Fruit fly (Drosophila melanogaster) whole organism, embryonic: Measurements from ENCODE around the gene DAAM.

ENCODE experiments used
- Atf-2 ChIP-seq: fragments of 200-800 bp; sonication (Bioruptor generic); optimal IDR thresholded peaks from 2 replicates; lab custom pipeline; 2016; ENCODE audit warnings: missing biosample characterization, missing genetic modification characterization
- Bgb ChIP-seq: fragments of 200-800 bp; sonication (Bioruptor generic); IDR thresholded peaks from 2 replicates; pipeline ENCODE4 v1.3.6; 2022; ENCODE audit warnings: missing biosample characterization, missing genetic modification characterization; ENCODE audit not compliant: partially characterized antibody
- Bteb2 ChIP-seq: fragments of 200-800 bp; sonication (Bioruptor generic); optimal IDR thresholded peaks from 2 replicates; lab custom pipeline; 2016; ENCODE audit warnings: missing biosample characterization, missing genetic modification characterization
- CG10274 ChIP-seq: fragments of 200-800 bp; sonication (Bioruptor generic); optimal IDR thresholded peaks from 3 replicates; lab custom pipeline; 2017; ENCODE audit warnings: missing biosample characterization, mild to moderate bottlenecking, missing genetic modification characterization
- CG11504 ChIP-seq: fragments of 200-800 bp; sonication (Bioruptor generic); optimal IDR thresholded peaks from 3 replicates; lab custom pipeline; 2019; ENCODE audit warnings: missing biosample characterization, mild to moderate bottlenecking, missing genetic modification characterization, moderate library complexity
- CG12071 ChIP-seq: fragments of 200-800 bp; sonication (Bioruptor generic); optimal IDR thresholded peaks from 3 replicates; lab custom pipeline; 2018; ENCODE audit warnings: missing biosample characterization, mild to moderate bottlenecking, missing genetic modification characterization
- CG12769 ChIP-seq: fragments of 200-800 bp; sonication (Bioruptor generic); optimal IDR thresholded peaks from 2 replicates; lab custom pipeline; 2019; ENCODE audit warnings: missing biosample characterization, mild to moderate bottlenecking, missing genetic modification characterization, moderate library complexity
- CG13287 ChIP-seq: fragments of 200-800 bp; sonication (Bioruptor generic); IDR thresholded peaks from 2 replicates; pipeline ENCODE4 v1.3.6; 2022; ENCODE audit warnings: missing biosample characterization, missing genetic modification characterization; ENCODE audit not compliant: partially characterized antibody
- CG14667 ChIP-seq: fragments of 200-800 bp; sonication (Bioruptor generic); IDR thresholded peaks from 2 replicates; pipeline ENCODE4 v1.3.6; 2022; ENCODE audit warnings: missing biosample characterization, missing genetic modification characterization
- CG15269 ChIP-seq: fragments of 200-800 bp; sonication (Bioruptor generic); optimal IDR thresholded peaks from 2 replicates; lab custom pipeline; 2018; ENCODE audit warnings: missing biosample characterization, mild to moderate bottlenecking, missing genetic modification characterization, moderate library complexity
- CG17568 ChIP-seq: fragments of 200-800 bp; sonication (Bioruptor generic); optimal IDR thresholded peaks from 2 replicates; lab custom pipeline; 2018; ENCODE audit warnings: missing biosample characterization, mild to moderate bottlenecking, missing genetic modification characterization, moderate library complexity
- CG2875 ChIP-seq: fragments of 200-800 bp; sonication (Bioruptor generic); optimal IDR thresholded peaks from 2 replicates; lab custom pipeline; 2017; ENCODE audit warnings: missing biosample characterization, mild to moderate bottlenecking, missing genetic modification characterization, missing genetic modification reagents
- CG30020 ChIP-seq: fragments of 200-800 bp; optimal IDR thresholded peaks from 2 replicates; lab custom pipeline; 2019; ENCODE audit warnings: missing biosample characterization, mild to moderate bottlenecking, missing genetic modification characterization, moderate library complexity
- CG32772 ChIP-seq: fragments of 200-800 bp; sonication (Bioruptor generic); IDR thresholded peaks from 2 replicates; pipeline ENCODE4 v1.3.6; 2022; ENCODE audit warnings: missing biosample characterization, missing genetic modification characterization
- CG3407 ChIP-seq: fragments of 200-800 bp; sonication (Bioruptor generic); optimal IDR thresholded peaks from 2 replicates; lab custom pipeline; 2018; ENCODE audit warnings: missing biosample characterization, mild to moderate bottlenecking, missing genetic modification characterization
- CG34224 ChIP-seq: fragments of 200-800 bp; sonication (Bioruptor generic); IDR thresholded peaks from 3 replicates; pipeline ENCODE4 v1.3.6; 2022; ENCODE audit warnings: missing biosample characterization, missing genetic modification characterization; ENCODE audit not compliant: partially characterized antibody
- CG34422 ChIP-seq: fragments of 200-800 bp; sonication (Bioruptor generic); IDR thresholded peaks from 3 replicates; pipeline ENCODE4 v1.3.6; 2022; ENCODE audit warnings: missing biosample characterization, missing genetic modification characterization
- CG6272 ChIP-seq: fragments of 200-800 bp; sonication (Bioruptor generic); IDR thresholded peaks from 2 replicates; pipeline ENCODE4 v1.3.6; 2022; ENCODE audit warnings: missing biosample characterization, missing genetic modification characterization
- CG7372 ChIP-seq: fragments of 200-800 bp; sonication (Bioruptor generic); IDR thresholded peaks from 2 replicates; pipeline ENCODE4 v1.3.6; 2022; ENCODE audit warnings: missing biosample characterization, missing genetic modification characterization
- CG7745 ChIP-seq: fragments of 200-800 bp; sonication (Bioruptor generic); optimal IDR thresholded peaks from 2 replicates; lab custom pipeline; 2018; ENCODE audit warnings: missing biosample characterization, mild to moderate bottlenecking, missing genetic modification characterization, moderate library complexity
- CG7839 ChIP-seq: fragments of 200-800 bp; sonication (Bioruptor generic); optimal IDR thresholded peaks from 3 replicates; lab custom pipeline; 2018; ENCODE audit warnings: missing biosample characterization, mild to moderate bottlenecking, missing genetic modification characterization, moderate library complexity
- CG8478 ChIP-seq: fragments of >200 bp; optimal IDR thresholded peaks from 2 replicates; lab custom pipeline; 2018
- CkIIα-i1 ChIP-seq: fragments of 200-800 bp; sonication (Bioruptor generic); IDR thresholded peaks from 2 replicates; pipeline ENCODE4 v1.3.6; 2022; ENCODE audit warnings: missing biosample characterization, missing genetic modification characterization
- D ChIP-seq, 2 experiments: fragments of 200-800 bp in 1 of 2; fragments of >200 bp in 1 of 2; sonication (Bioruptor generic) in 1 of 2; optimal IDR thresholded peaks; 2 replicates in 1 of 2; 3 replicates in 1 of 2; lab custom pipeline; 2017; ENCODE audit warnings: mild to moderate bottlenecking in 1 of 2, missing biosample characterization in 1 of 2, missing genetic modification characterization in 1 of 2, missing genetic modification reagents in 1 of 2
- D19A ChIP-seq: fragments of 200-800 bp; optimal IDR thresholded peaks from 3 replicates; lab custom pipeline; 2019; ENCODE audit warnings: missing biosample characterization, mild to moderate bottlenecking, missing genetic modification characterization, moderate library complexity
- Dfd ChIP-seq, 2 experiments: fragments of >200 bp; optimal IDR thresholded peaks; 2 replicates each; lab custom pipeline; 2017; ENCODE audit warnings: missing biosample characterization in 2 of 2, missing genetic modification characterization in 2 of 2
- Dll ChIP-seq: fragments of 200-800 bp; sonication (Bioruptor generic); IDR thresholded peaks from 4 replicates; pipeline ENCODE4 v1.3.6; 2022; ENCODE audit warnings: missing biosample characterization, missing genetic modification characterization; ENCODE audit not compliant: partially characterized antibody
- GATAe ChIP-seq: fragments of 200-800 bp; sonication (Bioruptor generic); conservative IDR thresholded peaks from 2 replicates; pipeline ENCODE4 v1.3.6; 2022; ENCODE audit warnings: missing biosample characterization, missing genetic modification characterization
- Gsc ChIP-seq: fragments of 200-800 bp; sonication (Bioruptor generic); IDR thresholded peaks from 2 replicates; pipeline ENCODE4 v1.3.6; 2022; ENCODE audit warnings: missing biosample characterization, missing genetic modification characterization
- Gug ChIP-seq: fragments of 200-800 bp; sonication (Bioruptor generic); IDR thresholded peaks from 4 replicates; pipeline ENCODE4 v1.3.6; 2022; ENCODE audit warnings: missing biosample characterization, missing genetic modification characterization
- Lhr ChIP-seq: fragments of 200-800 bp; sonication (Bioruptor generic); optimal IDR thresholded peaks from 3 replicates; lab custom pipeline; 2017; ENCODE audit warnings: mild to moderate bottlenecking, missing biosample characterization, missing genetic modification reagents, missing genetic modification characterization
- MBD-R2 ChIP-seq: fragments of 200-800 bp; sonication (Bioruptor generic); IDR thresholded peaks from 2 replicates; pipeline ENCODE4 v1.3.6; 2022; ENCODE audit warnings: missing biosample characterization, missing genetic modification characterization
- MESR4 ChIP-seq: fragments of 200-800 bp; sonication (Bioruptor generic); optimal IDR thresholded peaks from 2 replicates; lab custom pipeline; 2018; ENCODE audit warnings: missing biosample characterization, mild to moderate bottlenecking, missing genetic modification characterization, moderate library complexity
- Nf-YA ChIP-seq: fragments of 200-800 bp; sonication (Bioruptor generic); IDR thresholded peaks from 2 replicates; pipeline ENCODE4 v1.3.6; 2022; ENCODE audit warnings: missing biosample characterization, missing genetic modification characterization
- Oaz ChIP-seq: fragments of 200-800 bp; sonication (Bioruptor generic); IDR thresholded peaks from 2 replicates; pipeline ENCODE4 v1.3.6; 2022; ENCODE audit warnings: missing biosample characterization, missing genetic modification characterization
- Spps ChIP-seq: fragments of 200-800 bp; sonication (Bioruptor generic); optimal IDR thresholded peaks from 2 replicates; lab custom pipeline; 2018; ENCODE audit warnings: missing biosample characterization, mild to moderate bottlenecking, missing genetic modification characterization
- Sry-δ ChIP-seq: fragments of 200-800 bp; sonication (Bioruptor generic); optimal IDR thresholded peaks from 2 replicates; lab custom pipeline; 2016; ENCODE audit warnings: missing biosample characterization, missing genetic modification characterization
- abd-A ChIP-seq: fragments of 200-800 bp; sonication (Bioruptor generic); optimal IDR thresholded peaks from 3 replicates; lab custom pipeline; 2019; ENCODE audit warnings: missing biosample characterization, mild to moderate bottlenecking, missing genetic modification characterization, moderate library complexity
- bcd ChIP-seq: fragments of 200-800 bp; sonication (Bioruptor generic); optimal IDR thresholded peaks from 2 replicates; lab custom pipeline; 2017; ENCODE audit warnings: missing biosample characterization, mild to moderate bottlenecking, missing genetic modification characterization
- cg ChIP-seq: fragments of 200-800 bp; sonication (Bioruptor generic); optimal IDR thresholded peaks from 3 replicates; lab custom pipeline; 2019; ENCODE audit warnings: missing biosample characterization, mild to moderate bottlenecking, missing genetic modification characterization, moderate library complexity
- dati ChIP-seq: fragments of 200-800 bp; sonication (Bioruptor generic); IDR thresholded peaks from 2 replicates; pipeline ENCODE4 v1.3.6; 2022; ENCODE audit warnings: missing biosample characterization, missing genetic modification characterization
- gem ChIP-seq: fragments of 200-800 bp; sonication (Bioruptor generic); optimal IDR thresholded peaks from 2 replicates; lab custom pipeline; 2019; ENCODE audit warnings: missing biosample characterization, mild to moderate bottlenecking, missing genetic modification characterization, moderate library complexity
- her ChIP-seq: fragments of 200-800 bp; sonication (Bioruptor generic); optimal IDR thresholded peaks from 2 replicates; lab custom pipeline; 2016; ENCODE audit warnings: missing biosample characterization, missing genetic modification characterization
- ken ChIP-seq: fragments of 200-800 bp; sonication (Bioruptor generic); IDR thresholded peaks from 3 replicates; pipeline ENCODE4 v1.3.6; 2022; ENCODE audit warnings: missing biosample characterization, missing genetic modification characterization
- odd ChIP-seq: fragments of 200-800 bp; sonication (Bioruptor generic); optimal IDR thresholded peaks from 2 replicates; lab custom pipeline; 2017; ENCODE audit warnings: missing biosample characterization, mild to moderate bottlenecking, missing genetic modification characterization
- sr ChIP-seq: fragments of 200-800 bp; sonication (Bioruptor generic); IDR thresholded peaks from 3 replicates; pipeline ENCODE4 v1.3.6; 2022; ENCODE audit warnings: missing biosample characterization, missing genetic modification characterization
- tll ChIP-seq, 2 experiments: fragments of 200-800 bp in 1 of 2; fragments of >200 bp in 1 of 2; sonication (Bioruptor generic) in 1 of 2; optimal IDR thresholded peaks; 2 replicates each; lab custom pipeline; 2017 to 2019; ENCODE audit warnings: missing biosample characterization in 2 of 2, missing genetic modification characterization in 2 of 2, mild to moderate bottlenecking in 1 of 2, moderate library complexity in 1 of 2
- zfh1 ChIP-seq: fragments of 200-800 bp; sonication (Bioruptor generic); IDR thresholded peaks from 3 replicates; pipeline ENCODE4 v1.3.6; 2022; ENCODE audit warnings: missing biosample characterization, missing genetic modification characterization

DAAM gene

dm6 chrX:1272848-1273247, 49.3 kb downstream of the DAAM start (continued):
- no peak for TF ChIP-seq sr
- TF ChIP-seq cg (GFP tag; lab: Kevin White, UChicago): no peak
- TF ChIP-seq GATAe (GFP tag; lab: Robert Waterston, UW): no peak
- peak; percentile 40 for TF ChIP-seq bcd (GFP tag; lab: Kevin White, UChicago)
- TF ChIP-seq CG12071: peak; percentile 11
- TF ChIP-seq tll (GFP tag; optimal IDR thresholded peaks at IDR 0.05; lab: Kevin White, UChicago): no peak
- TF ChIP-seq MBD-R2 (GFP tag; lab: Robert Waterston, UW): no peak
- peak; percentile 9 for TF ChIP-seq Spps
- no peak for TF ChIP-seq Sry-δ (GFP tag; lab: Kevin White, UChicago)
- TF ChIP-seq Bgb: no peak
- TF ChIP-seq CG15269 (tag; lab: Kevin White, UChicago): peak; percentile 59
- TF ChIP-seq Lhr (GFP tag; lab: Kevin White, UChicago): no peak
- no peak for TF ChIP-seq Oaz (GFP tag; lab: Robert Waterston, UW)
- TF ChIP-seq Dfd (GFP tag; optimal IDR thresholded peaks at IDR 0.05; lab: Kevin White, UChicago): no peak
- TF ChIP-seq CG2875 (GFP tag; lab: Kevin White, UChicago): peak; percentile 30
- peak; percentile 66 for TF ChIP-seq CG11504 (tag; lab: Kevin White, UChicago)
- TF ChIP-seq Nf-YA (GFP tag; lab: Robert Waterston, UW): no peak
- no peak for TF ChIP-seq CkIIα-i1 (GFP tag; lab: Robert Waterston, UW)
- TF ChIP-seq CG30020 (tag; lab: Kevin White, UChicago): no peak
- no peak for TF ChIP-seq CG13287 (GFP tag; lab: Robert Waterston, UW)
- no peak for TF ChIP-seq Dll (GFP tag; lab: Robert Waterston, UW)
- no peak for TF ChIP-seq abd-A (tag; lab: Kevin White, UChicago)
- TF ChIP-seq Atf-2 (GFP tag; lab: Kevin White, UChicago): peak; percentile 13
- no peak for TF ChIP-seq Gsc (GFP tag; lab: Robert Waterston, UW)
- TF ChIP-seq Gug (GFP tag; lab: Robert Waterston, UW): no peak
- no peak for TF ChIP-seq D (optimal IDR thresholded peaks at IDR 0.05; lab: Kevin White, UChicago)
- TF ChIP-seq D (GFP tag; optimal IDR thresholded peaks at IDR 0.05; lab: Kevin White, UChicago): peak; percentile 53
- peak; percentile 20 for TF ChIP-seq CG3407 (GFP tag; lab: Kevin White, UChicago)
- peak; percentile 4 for TF ChIP-seq her
- TF ChIP-seq zfh1 (GFP tag; lab: Robert Waterston, UW): peak; percentile 61; the same call in 1 of the 3 replicates
- no peak for TF ChIP-seq MESR4
- TF ChIP-seq CG8478: no peak
- TF ChIP-seq CG7745 (tag; lab: Kevin White, UChicago): no peak
- no peak for TF ChIP-seq CG10274
- peak; percentile 77 for TF ChIP-seq gem (tag; lab: Kevin White, UChicago)
- TF ChIP-seq dati (GFP tag; lab: Robert Waterston, UW): no peak
- TF ChIP-seq CG34422: 0 out of 3 replicates have a peak, but pooled peaks have one; percentile 20
- TF ChIP-seq CG34224 (GFP tag; lab: Robert Waterston, UW): no peak
- TF ChIP-seq CG17568 (GFP tag; lab: Kevin White, UChicago): peak; percentile 5
- TF ChIP-seq D19A (tag; lab: Kevin White, UChicago): peak; percentile 21
- peak; percentile 58 for TF ChIP-seq CG32772
- peak; percentile 27; the same call in 1 of the 2 replicates for TF ChIP-seq CG14667 (GFP tag; lab: Robert Waterston, UW)
- TF ChIP-seq CG7372 (GFP tag; lab: Robert Waterston, UW): no peak
- TF ChIP-seq ken (GFP tag; lab: Robert Waterston, UW): 0 out of 3 replicates have a peak, but pooled peaks have one; percentile 41
- TF ChIP-seq CG6272: peak; percentile 39; the same call in 1 of the 2 replicates
- TF ChIP-seq CG7839: peak; percentile 69
- TF ChIP-seq Bteb2: peak; percentile 60
- no peak for TF ChIP-seq odd (GFP tag; lab: Kevin White, UChicago)
- peak; percentile 33 for TF ChIP-seq CG12769 (tag; lab: Kevin White, UChicago)
